Worm (Caenorhabditis elegans) whole organism, L4 larva: ENCODE measurements around the gene fbxb-98.

Experiments
- aly-2 ChIP-seq: sonication (generic microtip); optimal IDR thresholded peaks from 2 replicates; lab custom pipeline; 2018; ENCODE audit warnings: missing biosample characterization, missing genetic modification characterization
- ama-1 ChIP-seq: fragments of 150-350 bp; optimal IDR thresholded peaks from 2 replicates; lab custom pipeline; 2014; ENCODE audit warnings: inconsistent platforms, mixed read lengths
- mxl-2 ChIP-seq: fragments of 200-800 bp; sonication (Bioruptor generic); conservative IDR thresholded peaks from 2 replicates; pipeline ENCODE4 v1.3.6; 2022; ENCODE audit warnings: missing genetic modification reagents, missing genetic modification characterization, missing compliant biosample characterization
- nhr-41 ChIP-seq: fragments of 200-800 bp; sonication (Bioruptor generic); IDR thresholded peaks from 2 replicates; pipeline ENCODE4 v1.3.6; 2022; ENCODE audit warnings: missing genetic modification reagents, missing genetic modification characterization, missing compliant biosample characterization
- nhr-48 ChIP-seq: sonication (generic microtip); optimal IDR thresholded peaks from 2 replicates; lab custom pipeline; 2016; ENCODE audit warnings: mild to moderate bottlenecking, missing genetic modification characterization, missing compliant biosample characterization
- skn-1 ChIP-seq: fragments of 150-350 bp; optimal IDR thresholded peaks from 2 replicates; lab custom pipeline; 2014; ENCODE audit warnings: missing biosample characterization, missing genetic modification characterization
- tra-1 ChIP-seq: fragments of 200-800 bp; sonication (Bioruptor generic); IDR thresholded peaks from 2 replicates; pipeline ENCODE4 v1.3.6; 2022; ENCODE audit warnings: missing genetic modification reagents, missing genetic modification characterization, missing compliant biosample characterization
- unc-39 ChIP-seq: sonication (generic microtip); optimal IDR thresholded peaks from 2 replicates; lab custom pipeline; 2017; ENCODE audit warnings: missing biosample characterization, missing genetic modification characterization
- zag-1 ChIP-seq: fragments of 150-350 bp; optimal IDR thresholded peaks from 2 replicates; lab custom pipeline; 2014; ENCODE audit warnings: missing biosample characterization, missing genetic modification characterization

ce11 chrII:1890682-1891081 is 28.2 kb downstream of the fbxb-98 start, which contains the start of gene math-9:
- no peak for TF ChIP-seq nhr-41 (GFP tag; lab: Robert Waterston, UW)
- no peak for TF ChIP-seq mxl-2 (GFP tag; lab: Robert Waterston, UW)
- TF ChIP-seq zag-1 (tag; lab: Kevin White, UChicago) = no peak
- no peak for TF ChIP-seq aly-2 (tag; lab: Kevin White, UChicago)
- no peak for TF ChIP-seq skn-1 (tag; lab: Kevin White, UChicago)
- no peak for TF ChIP-seq nhr-48
- no peak for TF ChIP-seq tra-1
- TF ChIP-seq unc-39 = no peak
- TF ChIP-seq ama-1 (lab: Kevin White, UChicago) = no peak
